Worm (Caenorhabditis elegans) whole organism, young adult: Measurements from ENCODE around the gene B0303.7.

Experiments used
- F37B4.10 ChIP-seq: fragments of 200-800 bp; sonication (Bioruptor generic); IDR thresholded peaks from 2 replicates; pipeline ENCODE4 v1.3.6; 2022; ENCODE audit warnings: missing genetic modification characterization, missing compliant biosample characterization
- T26A5.8 ChIP-seq: sonication (generic microtip); optimal IDR thresholded peaks from 2 replicates; lab custom pipeline; 2016; ENCODE audit warnings: missing genetic modification characterization, missing compliant biosample characterization
- Y53G8AR.9 ChIP-seq: fragments of 200-800 bp; sonication (Bioruptor generic); conservative IDR thresholded peaks from 2 replicates; pipeline ENCODE4 v1.3.6; 2022; ENCODE audit warnings: missing genetic modification reagents, missing genetic modification characterization, missing compliant biosample characterization
- Y56A3A.18 ChIP-seq: fragments of 200-800 bp; sonication (Bioruptor generic); IDR thresholded peaks from 2 replicates; pipeline ENCODE4 v1.3.6; 2022; ENCODE audit warnings: missing genetic modification reagents, missing genetic modification characterization, missing compliant biosample characterization
- akir-1 ChIP-seq: fragments of 200-800 bp; sonication (Bioruptor generic); optimal IDR thresholded peaks from 2 replicates; lab custom pipeline; 2018; ENCODE audit warnings: mild to moderate bottlenecking, missing genetic modification characterization, moderate library complexity, missing compliant biosample characterization
- ceh-27 ChIP-seq: fragments of 200-800 bp; sonication (Bioruptor generic); optimal IDR thresholded peaks from 2 replicates; lab custom pipeline; 2018; ENCODE audit warnings: mild to moderate bottlenecking, missing genetic modification characterization, moderate library complexity, missing compliant biosample characterization
- ceh-91 ChIP-seq: fragments of 200-800 bp; sonication (Bioruptor generic); IDR thresholded peaks from 2 replicates; pipeline ENCODE4 v1.3.6; 2022; ENCODE audit warnings: missing genetic modification reagents, missing genetic modification characterization, missing compliant biosample characterization
- lag-1 ChIP-seq: fragments of 200-800 bp; sonication (Bioruptor generic); IDR thresholded peaks from 2 replicates; pipeline ENCODE4 v1.3.6; 2022; ENCODE audit warnings: missing genetic modification reagents, missing genetic modification characterization, missing compliant biosample characterization
- lin-35 ChIP-seq, 3 experiments: fragments of 150-350 bp in 2 of 3; sonication (generic microtip) in 1 of 3; optimal IDR thresholded peaks; 2 replicates each; lab custom pipeline; 2014 to 2018; ENCODE audit warnings: missing biosample characterization in 3 of 3, missing genetic modification characterization in 3 of 3, missing genetic modification reagents in 3 of 3
- madf-10 ChIP-seq: sonication (generic microtip); optimal IDR thresholded peaks from 2 replicates; lab custom pipeline; 2016; ENCODE audit warnings: mild to moderate bottlenecking, missing genetic modification characterization, missing compliant biosample characterization
- mxl-1 ChIP-seq: sonication (generic microtip); optimal IDR thresholded peaks from 2 replicates; lab custom pipeline; 2016; ENCODE audit warnings: missing genetic modification characterization, missing compliant biosample characterization
- nfya-2 ChIP-seq: fragments of 200-800 bp; sonication (Bioruptor generic); IDR thresholded peaks from 2 replicates; pipeline ENCODE4 v1.3.6; 2022; ENCODE audit warnings: missing genetic modification reagents, missing genetic modification characterization, missing compliant biosample characterization
- repo-1 ChIP-seq: sonication (generic microtip); optimal IDR thresholded peaks from 2 replicates; lab custom pipeline; 2017; ENCODE audit warnings: mild to moderate bottlenecking, missing genetic modification characterization, missing compliant biosample characterization
- rpc-1 ChIP-seq, 2 experiments: fragments of 150-350 bp in 1 of 2; sonication (generic microtip) in 1 of 2; optimal IDR thresholded peaks; 2 replicates each; lab custom pipeline; 2014 to 2018; ENCODE audit warnings: missing biosample characterization in 1 of 2, missing genetic modification characterization in 1 of 2, missing genetic modification reagents in 1 of 2, missing genotype in 1 of 2

DNA sequence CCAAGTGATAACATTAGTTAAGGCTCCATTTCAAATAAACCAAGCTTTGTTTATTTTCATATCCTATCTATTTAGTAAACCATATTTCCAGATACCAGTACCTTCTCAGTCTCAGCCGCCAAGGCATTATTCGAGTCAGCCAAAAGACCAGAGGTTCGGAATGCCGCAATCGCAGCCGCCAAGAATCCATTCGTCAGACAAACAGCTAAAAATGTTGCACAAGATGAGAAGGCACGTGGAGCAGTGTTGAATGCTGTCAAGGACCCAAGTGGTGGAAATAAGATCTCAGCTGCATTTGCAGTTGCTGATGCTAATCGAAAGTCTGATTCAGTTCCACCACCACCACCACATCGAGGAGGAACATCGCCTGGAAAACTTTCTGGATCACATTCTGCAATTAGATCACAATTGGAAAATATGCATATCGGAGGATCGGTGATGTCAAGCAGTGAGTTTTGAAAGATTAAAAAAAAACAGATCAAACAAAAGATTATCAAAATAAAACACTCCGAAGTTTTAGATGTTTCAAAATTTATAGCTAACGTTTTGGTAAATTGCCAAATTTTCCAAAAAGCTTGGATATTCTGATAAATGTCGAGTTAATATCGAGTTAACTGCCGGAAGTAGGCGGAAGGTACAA lies 4.0 kb downstream of the B0303.7 start:
- no peak for TF ChIP-seq nfya-2 (GFP tag; lab: Robert Waterston, UW)
- TF ChIP-seq ceh-27 (GFP tag; lab: Kevin White, UChicago), result no peak
- no peak for TF ChIP-seq repo-1
- TF ChIP-seq T26A5.8, result no peak
- TF ChIP-seq ceh-91 (GFP tag; lab: Robert Waterston, UW), result no peak
- TF ChIP-seq mxl-1 (tag; lab: Kevin White, UChicago), result no peak
- TF ChIP-seq rpc-1 (optimal IDR thresholded peaks at IDR 0.05; lab: Kevin White, UChicago), result no peak
- no peak for TF ChIP-seq rpc-1 (tag; optimal IDR thresholded peaks at IDR 0.05; lab: Kevin White, UChicago)
- TF ChIP-seq Y56A3A.18 (GFP tag; lab: Robert Waterston, UW), result no peak
- TF ChIP-seq madf-10 (tag; lab: Kevin White, UChicago), result no peak
- no peak for TF ChIP-seq F37B4.10 (GFP tag; lab: Robert Waterston, UW)
- no peak for TF ChIP-seq akir-1 (GFP tag; lab: Kevin White, UChicago)
- TF ChIP-seq lag-1 (GFP tag; lab: Robert Waterston, UW), result no peak
- TF ChIP-seq Y53G8AR.9 (GFP tag; lab: Robert Waterston, UW), result no peak
- no peak for TF ChIP-seq lin-35 (GFP tag; optimal IDR thresholded peaks at IDR 0.05; lab: Kevin White, UChicago)
